Fruit fly (Drosophila melanogaster) whole organism, embryonic: ENCODE results near the gene CG14840.

Experiments used
- Bgb ChIP-seq: fragments of 200-800 bp; sonication (Bioruptor generic); IDR thresholded peaks from 2 replicates; pipeline ENCODE4 v1.3.6; 2022; ENCODE audit warnings: missing biosample characterization, missing genetic modification characterization; ENCODE audit not compliant: partially characterized antibody
- BtbVII ChIP-seq: fragments of 200-800 bp; sonication (Bioruptor generic); optimal IDR thresholded peaks from 3 replicates; lab custom pipeline; 2017; ENCODE audit warnings: missing biosample characterization, mild to moderate bottlenecking, missing genetic modification characterization
- CG10321 ChIP-seq: fragments of 200-800 bp; sonication (Bioruptor generic); IDR thresholded peaks from 2 replicates; pipeline ENCODE4 v1.3.6; 2022; ENCODE audit warnings: missing biosample characterization, missing genetic modification characterization
- CG11504 ChIP-seq: fragments of 200-800 bp; sonication (Bioruptor generic); optimal IDR thresholded peaks from 3 replicates; lab custom pipeline; 2019; ENCODE audit warnings: missing biosample characterization, mild to moderate bottlenecking, missing genetic modification characterization, moderate library complexity
- CG11560 ChIP-seq: fragments of 200-800 bp; sonication (Bioruptor generic); IDR thresholded peaks from 3 replicates; pipeline ENCODE4 v1.3.6; 2022; ENCODE audit warnings: missing biosample characterization, missing genetic modification characterization
- CG12155 ChIP-seq: fragments of 200-800 bp; sonication (Bioruptor generic); optimal IDR thresholded peaks from 3 replicates; lab custom pipeline; 2016; ENCODE audit warnings: missing biosample characterization, missing genetic modification characterization
- CG12236 ChIP-seq: fragments of 200-800 bp; sonication (Bioruptor generic); optimal IDR thresholded peaks from 2 replicates; lab custom pipeline; 2016; ENCODE audit warnings: missing biosample characterization, missing genetic modification characterization
- CG12769 ChIP-seq: fragments of 200-800 bp; sonication (Bioruptor generic); optimal IDR thresholded peaks from 2 replicates; lab custom pipeline; 2019; ENCODE audit warnings: missing biosample characterization, mild to moderate bottlenecking, missing genetic modification characterization, moderate library complexity
- CG12942 ChIP-seq: fragments of 200-800 bp; sonication (Bioruptor generic); optimal IDR thresholded peaks from 3 replicates; lab custom pipeline; 2016; ENCODE audit warnings: missing biosample characterization, missing genetic modification characterization
- CG13775 ChIP-seq: fragments of 200-800 bp; sonication (Bioruptor generic); optimal IDR thresholded peaks from 3 replicates; lab custom pipeline; 2017; ENCODE audit warnings: missing biosample characterization, mild to moderate bottlenecking, missing genetic modification characterization
- CG13894 ChIP-seq: fragments of 200-800 bp; sonication (Bioruptor generic); optimal IDR thresholded peaks from 3 replicates; lab custom pipeline; 2018; ENCODE audit warnings: missing biosample characterization, mild to moderate bottlenecking, missing genetic modification characterization, moderate library complexity
- CG14667 ChIP-seq: fragments of 200-800 bp; sonication (Bioruptor generic); IDR thresholded peaks from 2 replicates; pipeline ENCODE4 v1.3.6; 2022; ENCODE audit warnings: missing biosample characterization, missing genetic modification characterization
- CG15269 ChIP-seq: fragments of 200-800 bp; sonication (Bioruptor generic); optimal IDR thresholded peaks from 2 replicates; lab custom pipeline; 2018; ENCODE audit warnings: missing biosample characterization, mild to moderate bottlenecking, missing genetic modification characterization, moderate library complexity
- CG16815 ChIP-seq: fragments of 200-800 bp; sonication (Bioruptor generic); optimal IDR thresholded peaks from 3 replicates; lab custom pipeline; 2017; ENCODE audit warnings: missing biosample characterization, mild to moderate bottlenecking, missing genetic modification characterization
- CG17385 ChIP-seq: fragments of 200-800 bp; sonication (Bioruptor generic); optimal IDR thresholded peaks from 3 replicates; lab custom pipeline; 2018; ENCODE audit warnings: missing biosample characterization, mild to moderate bottlenecking, missing genetic modification characterization
- CG1832 ChIP-seq: fragments of 200-800 bp; sonication (Bioruptor generic); optimal IDR thresholded peaks from 2 replicates; lab custom pipeline; 2017; ENCODE audit warnings: missing biosample characterization, mild to moderate bottlenecking, missing genetic modification characterization, inconsistent platforms
- CG18599 ChIP-seq: fragments of 200-800 bp; sonication (Bioruptor generic); optimal IDR thresholded peaks from 3 replicates; lab custom pipeline; 2017; ENCODE audit warnings: missing biosample characterization, missing genetic modification characterization, mild to moderate bottlenecking, moderate library complexity, missing genetic modification reagents
- CG30403 ChIP-seq: fragments of 200-800 bp; sonication (Bioruptor generic); optimal IDR thresholded peaks from 3 replicates; lab custom pipeline; 2016; ENCODE audit warnings: missing biosample characterization, missing genetic modification characterization
- CG4854 ChIP-seq: fragments of 200-800 bp; sonication (Bioruptor generic); optimal IDR thresholded peaks from 2 replicates; lab custom pipeline; 2016; ENCODE audit warnings: missing biosample characterization, missing genetic modification characterization, inconsistent platforms
- CG7556 ChIP-seq: fragments of 200-800 bp; sonication (Bioruptor generic); optimal IDR thresholded peaks from 2 replicates; lab custom pipeline; 2017; ENCODE audit warnings: missing biosample characterization, mild to moderate bottlenecking, missing genetic modification characterization
- CG7745 ChIP-seq: fragments of 200-800 bp; sonication (Bioruptor generic); optimal IDR thresholded peaks from 2 replicates; lab custom pipeline; 2018; ENCODE audit warnings: missing biosample characterization, mild to moderate bottlenecking, missing genetic modification characterization, moderate library complexity
- CG7786 ChIP-seq: fragments of 200-800 bp; sonication (Bioruptor generic); optimal IDR thresholded peaks from 2 replicates; lab custom pipeline; 2016; ENCODE audit warnings: missing biosample characterization, missing genetic modification characterization
- CrebB ChIP-seq: fragments of 200-800 bp; sonication (Bioruptor generic); optimal IDR thresholded peaks from 3 replicates; lab custom pipeline; 2018; ENCODE audit warnings: missing biosample characterization, mild to moderate bottlenecking, missing genetic modification characterization
- D19B ChIP-seq: fragments of 200-800 bp; sonication (Bioruptor generic); optimal IDR thresholded peaks from 2 replicates; lab custom pipeline; 2017; ENCODE audit warnings: missing biosample characterization, mild to moderate bottlenecking, missing genetic modification characterization
- Dip3 ChIP-seq: fragments of 200-800 bp; sonication (Bioruptor generic); optimal IDR thresholded peaks from 3 replicates; lab custom pipeline; 2016; ENCODE audit warnings: missing biosample characterization, missing genetic modification characterization
- Eip74EF ChIP-seq, 2 experiments: fragments of 200-800 bp in 1 of 2; fragments of >200 bp in 1 of 2; sonication (Bioruptor generic) in 1 of 2; optimal IDR thresholded peaks; 2 replicates each; lab custom pipeline; 2017 to 2019; ENCODE audit warnings: missing biosample characterization in 2 of 2, missing genetic modification characterization in 2 of 2, mild to moderate bottlenecking in 1 of 2, moderate library complexity in 1 of 2
- Hmr ChIP-seq: fragments of 200-800 bp; sonication (Bioruptor generic); optimal IDR thresholded peaks from 3 replicates; lab custom pipeline; 2017; ENCODE audit warnings: mild to moderate bottlenecking, missing biosample characterization, missing genetic modification reagents, missing genetic modification characterization
- Meics ChIP-seq: fragments of 200-800 bp; sonication (Bioruptor generic); optimal IDR thresholded peaks from 2 replicates; lab custom pipeline; 2017; ENCODE audit warnings: missing biosample characterization, mild to moderate bottlenecking, missing genetic modification characterization
- Optix ChIP-seq: fragments of 200-800 bp; sonication (Bioruptor generic); IDR thresholded peaks from 3 replicates; pipeline ENCODE4 v1.3.6; 2022; ENCODE audit warnings: missing biosample characterization, missing genetic modification characterization
- Sox100B ChIP-seq: fragments of 200-800 bp; sonication (Bioruptor generic); optimal IDR thresholded peaks from 3 replicates; lab custom pipeline; 2018; ENCODE audit warnings: missing biosample characterization, mild to moderate bottlenecking, missing genetic modification characterization
- Trl ChIP-seq, 3 experiments: fragments of >200 bp in 2 of 3; fragments of 200-800 bp in 1 of 3; sonication (Bioruptor generic) in 1 of 3; optimal IDR thresholded peaks; 2 replicates in 1 of 3; 3 replicates in 2 of 3; lab custom pipeline; 2016 to 2017; ENCODE audit warnings: missing biosample characterization in 1 of 3, missing genetic modification characterization in 1 of 3
- chif ChIP-seq, 2 experiments: fragments of 200-800 bp; sonication (Bioruptor generic); optimal IDR thresholded peaks; 3 replicates each; lab custom pipeline; 2016; ENCODE audit warnings: missing biosample characterization in 2 of 2, missing genetic modification characterization in 2 of 2
- exex ChIP-seq: fragments of 200-800 bp; sonication (Bioruptor generic); optimal IDR thresholded peaks from 4 replicates; lab custom pipeline; 2018; ENCODE audit warnings: missing biosample characterization, mild to moderate bottlenecking, missing genetic modification characterization, moderate library complexity
- fru ChIP-seq: fragments of >200 bp; optimal IDR thresholded peaks from 2 replicates; lab custom pipeline; 2017
- ken ChIP-seq: fragments of 200-800 bp; sonication (Bioruptor generic); IDR thresholded peaks from 3 replicates; pipeline ENCODE4 v1.3.6; 2022; ENCODE audit warnings: missing biosample characterization, missing genetic modification characterization
- lbe ChIP-seq: fragments of 200-800 bp; sonication (Bioruptor generic); optimal IDR thresholded peaks from 2 replicates; lab custom pipeline; 2016; ENCODE audit warnings: missing biosample characterization, mild to moderate bottlenecking, missing genetic modification characterization
- lilli ChIP-seq: fragments of 200-800 bp; sonication (Bioruptor generic); optimal IDR thresholded peaks from 3 replicates; lab custom pipeline; 2016; ENCODE audit warnings: missing biosample characterization, missing genetic modification characterization
- lov ChIP-seq, 2 experiments: fragments of 200-800 bp in 1 of 2; fragments of >200 bp in 1 of 2; sonication (Bioruptor generic) in 1 of 2; IDR thresholded peaks in 1 of 2; optimal IDR thresholded peaks in 1 of 2; 2 replicates in 1 of 2; 3 replicates in 1 of 2; pipeline versions ENCODE4 v1.3.6 to Lab custom; 2017 to 2022; ENCODE audit warnings: missing biosample characterization in 1 of 2, missing genetic modification characterization in 1 of 2
- nerfin-1 ChIP-seq: fragments of 200-800 bp; sonication (Bioruptor generic); optimal IDR thresholded peaks from 3 replicates; lab custom pipeline; 2019; ENCODE audit warnings: missing biosample characterization, mild to moderate bottlenecking, missing genetic modification characterization, moderate library complexity
- oc ChIP-seq: fragments of 200-800 bp; sonication (Bioruptor generic); optimal IDR thresholded peaks from 2 replicates; lab custom pipeline; 2018; ENCODE audit warnings: missing biosample characterization, mild to moderate bottlenecking, missing genetic modification characterization, moderate library complexity
- onecut ChIP-seq: fragments of 200-800 bp; sonication (Bioruptor generic); IDR thresholded peaks from 2 replicates; pipeline ENCODE4 v1.3.6; 2022; ENCODE audit warnings: missing biosample characterization, missing genetic modification characterization
- org-1 ChIP-seq: fragments of 200-800 bp; sonication (Bioruptor generic); optimal IDR thresholded peaks from 2 replicates; lab custom pipeline; 2017; ENCODE audit warnings: missing biosample characterization, missing genetic modification characterization
- pnt ChIP-seq: fragments of 200-800 bp; sonication (Bioruptor generic); optimal IDR thresholded peaks from 3 replicates; lab custom pipeline; 2016; ENCODE audit warnings: missing biosample characterization, missing genetic modification characterization
- schlank ChIP-seq: fragments of 200-800 bp; sonication (Bioruptor generic); optimal IDR thresholded peaks from 2 replicates; lab custom pipeline; 2018; ENCODE audit warnings: missing biosample characterization, mild to moderate bottlenecking, missing genetic modification characterization
- slou ChIP-seq: fragments of 200-800 bp; sonication (Bioruptor generic); optimal IDR thresholded peaks from 3 replicates; lab custom pipeline; 2016; ENCODE audit warnings: missing biosample characterization, missing genetic modification characterization
- tap ChIP-seq: fragments of 200-800 bp; optimal IDR thresholded peaks from 3 replicates; lab custom pipeline; 2019; ENCODE audit warnings: missing biosample characterization, mild to moderate bottlenecking, missing genetic modification characterization, moderate library complexity
- vnd ChIP-seq: fragments of 200-800 bp; sonication (Bioruptor generic); IDR thresholded peaks from 3 replicates; pipeline ENCODE4 v1.3.6; 2022; ENCODE audit warnings: missing biosample characterization, missing genetic modification characterization; ENCODE audit not compliant: partially characterized antibody
- vvl ChIP-seq: fragments of 200-800 bp; sonication (Bioruptor generic); IDR thresholded peaks from 2 replicates; pipeline ENCODE4 v1.3.6; 2022; ENCODE audit warnings: missing biosample characterization, missing genetic modification characterization
- wek ChIP-seq: fragments of 200-800 bp; sonication (Bioruptor generic); optimal IDR thresholded peaks from 3 replicates; lab custom pipeline; 2018; ENCODE audit warnings: missing biosample characterization, mild to moderate bottlenecking, missing genetic modification characterization, moderate library complexity

CG14840 gene

dm6 chr3R:14283042-14283626 is 22.1 kb upstream of the CG14840 start (continued):
- TF ChIP-seq lov (optimal IDR thresholded peaks at IDR 0.05; lab: Kevin White, UChicago) (no peak), lov (GFP tag; IDR thresholded peaks at IDR 0.05; lab: Robert Waterston, UW) (no peak), CG17385 (peak; percentile 18), CG7745 (tag; lab: Kevin White, UChicago) (no peak), Trl (optimal IDR thresholded peaks at IDR 0.05; lab: Kevin White, UChicago) (peak in 1 of 2 experiments; percentile 46), Trl (GFP tag; optimal IDR thresholded peaks at IDR 0.05; lab: Kevin White, UChicago) (no peak), pnt (GFP tag; lab: Kevin White, UChicago) (no peak), CG7556 (GFP tag; lab: Kevin White, UChicago) (no peak), D19B (GFP tag; lab: Kevin White, UChicago) (peak; percentile 48), Dip3 (GFP tag; lab: Kevin White, UChicago) (peak; percentile 37), wek (GFP tag; lab: Kevin White, UChicago) (no peak), Sox100B (GFP tag; lab: Kevin White, UChicago) (peak; percentile 7), lilli (GFP tag; lab: Kevin White, UChicago) (peak; percentile 54), BtbVII (no peak), CG13894 (tag; lab: Kevin White, UChicago) (no peak), CrebB (no peak), nerfin-1 (no peak), tap (tag; lab: Kevin White, UChicago) (no peak), CG18599 (peak; percentile 22), org-1 (GFP tag; lab: Kevin White, UChicago) (no peak), onecut (GFP tag; lab: Robert Waterston, UW) (no peak), vnd (GFP tag; lab: Robert Waterston, UW) (no peak), Hmr (GFP tag; lab: Kevin White, UChicago) (peak; percentile 61), CG12942 (GFP tag; lab: Kevin White, UChicago) (peak; percentile 28), CG14667 (GFP tag; lab: Robert Waterston, UW) (no peak), CG12769 (no peak), Optix (GFP tag; lab: Robert Waterston, UW) (no peak), CG7786 (GFP tag; lab: Kevin White, UChicago) (peak; percentile 52), Bgb (GFP tag; lab: Robert Waterston, UW) (no peak), CG4854 (GFP tag; lab: Kevin White, UChicago) (peak; percentile 7), CG11560 (tag; lab: Robert Waterston, UW) (no peak), CG13775 (GFP tag; lab: Kevin White, UChicago) (peak; percentile 56), Eip74EF (GFP tag; optimal IDR thresholded peaks at IDR 0.05; lab: Kevin White, UChicago) (peak in 1 of 2 experiments; percentile 18), CG12155 (GFP tag; lab: Kevin White, UChicago) (peak; percentile 34), Meics (peak; percentile 45), ken (no peak), CG15269 (peak; percentile 47), CG16815 (peak; percentile 10), CG30403 (GFP tag; lab: Kevin White, UChicago) (peak; percentile 50), schlank (peak; percentile 6), lbe (GFP tag; lab: Kevin White, UChicago) (peak; percentile 68), chif (GFP tag; optimal IDR thresholded peaks at IDR 0.05; lab: Kevin White, UChicago) (peak in 1 of 2 experiments; percentile 37), slou (GFP tag; lab: Kevin White, UChicago) (no peak), CG11504 (tag; lab: Kevin White, UChicago) (peak; percentile 22), CG12236 (no peak), CG10321 (GFP tag; lab: Robert Waterston, UW) (no peak), vvl (GFP tag; lab: Robert Waterston, UW) (no peak), exex (tag; lab: Kevin White, UChicago) (peak; percentile 73), CG1832 (GFP tag; lab: Kevin White, UChicago) (peak; percentile 83), fru (no peak), oc (tag; lab: Kevin White, UChicago) (no peak)
